Fruit fly (Drosophila melanogaster) whole organism, wandering third instar larva: ENCODE results near the gene Cpr65Av.
A peak's percentile ranks its signal among the peaks of the same experiment; 100 is the strongest.

ENCODE experiments used
- Abd-B ChIP-seq: fragments of >200 bp; optimal IDR thresholded peaks from 2 replicates; lab custom pipeline; 2017; ENCODE audit warnings: missing biosample characterization, missing genetic modification characterization
- CG32264 ChIP-seq: fragments of 200-800 bp; sonication (Bioruptor generic); optimal IDR thresholded peaks from 2 replicates; lab custom pipeline; 2016; ENCODE audit warnings: missing biosample characterization, missing genetic modification characterization
- CrebA ChIP-seq: fragments of 200-800 bp; sonication (Bioruptor generic); optimal IDR thresholded peaks from 2 replicates; lab custom pipeline; 2016; ENCODE audit warnings: missing biosample characterization, mild to moderate bottlenecking, missing genetic modification characterization, borderline replicate concordance
- Dif ChIP-seq: fragments of 200-275, 200-300 bp; sonication (Bioruptor generic); optimal IDR thresholded peaks from 2 replicates; lab custom pipeline; 2018; ENCODE audit warnings: missing biosample characterization, missing genetic modification characterization; ENCODE audit not compliant: partially characterized antibody
- GATAd ChIP-seq: sonication (Bioruptor generic); optimal IDR thresholded peaks from 2 replicates; lab custom pipeline; 2016; ENCODE audit warnings: missing biosample characterization, missing genetic modification characterization
- HLH106 ChIP-seq: fragments of 200-800 bp; optimal IDR thresholded peaks from 3 replicates; lab custom pipeline; 2019; ENCODE audit warnings: missing biosample characterization, mild to moderate bottlenecking, missing genetic modification characterization, moderate library complexity
- Hnf4 ChIP-seq: fragments of 200-800 bp; sonication (Bioruptor generic); optimal IDR thresholded peaks from 2 replicates; lab custom pipeline; 2016; ENCODE audit warnings: missing biosample characterization, mild to moderate bottlenecking, missing genetic modification characterization
- Hr83 ChIP-seq: fragments of 200-300 bp; sonication (Bioruptor generic); optimal IDR thresholded peaks from 2 replicates; lab custom pipeline; 2016; ENCODE audit warnings: missing biosample characterization, mild to moderate bottlenecking, missing genetic modification characterization, moderate library complexity; ENCODE audit not compliant: poor library complexity, severe bottlenecking
- Mio ChIP-seq: sonication (Bioruptor generic); optimal IDR thresholded peaks from 2 replicates; lab custom pipeline; 2016; ENCODE audit warnings: missing biosample characterization, missing genetic modification characterization
- Myc ChIP-seq: fragments of >200 bp; optimal IDR thresholded peaks from 2 replicates; lab custom pipeline; 2017
- Rel ChIP-seq, 2 experiments: fragments of 200-800 bp; sonication (Bioruptor generic) in 1 of 2; optimal IDR thresholded peaks; 2 replicates in 1 of 2; 3 replicates in 1 of 2; lab custom pipeline; 2016 to 2019; ENCODE audit warnings: mild to moderate bottlenecking in 2 of 2, missing biosample characterization in 2 of 2, missing genetic modification characterization in 2 of 2, moderate library complexity in 1 of 2
- Sp1 ChIP-seq: fragments of 200-800 bp; sonication (Bioruptor generic); optimal IDR thresholded peaks from 3 replicates; lab custom pipeline; 2019; ENCODE audit warnings: missing biosample characterization, mild to moderate bottlenecking, missing genetic modification characterization, moderate library complexity
- Vsx2 ChIP-seq: fragments of 200-300, 225-300 bp; sonication (Bioruptor generic); optimal IDR thresholded peaks from 2 replicates; lab custom pipeline; 2018; ENCODE audit warnings: missing biosample characterization, missing genetic modification characterization; ENCODE audit not compliant: partially characterized antibody
- br ChIP-seq: fragments of 200-800 bp; sonication (Bioruptor generic); optimal IDR thresholded peaks from 2 replicates; lab custom pipeline; 2016; ENCODE audit warnings: missing biosample characterization, missing genetic modification characterization
- brk ChIP-seq: fragments of 200-800 bp; sonication (Bioruptor generic); optimal IDR thresholded peaks from 2 replicates; lab custom pipeline; 2016; ENCODE audit warnings: missing biosample characterization, mild to moderate bottlenecking, missing genetic modification characterization
- dmrt93B ChIP-seq: fragments of 200-800 bp; sonication (Bioruptor generic); optimal IDR thresholded peaks from 2 replicates; lab custom pipeline; 2018; ENCODE audit warnings: missing biosample characterization, mild to moderate bottlenecking, missing genetic modification characterization
- dsf ChIP-seq: sonication (Bioruptor generic); optimal IDR thresholded peaks from 2 replicates; lab custom pipeline; 2016; ENCODE audit warnings: missing biosample characterization, missing genetic modification characterization, borderline replicate concordance
- ey ChIP-seq: fragments of 200-800 bp; sonication (Bioruptor generic); optimal IDR thresholded peaks from 2 replicates; lab custom pipeline; 2016; ENCODE audit warnings: missing biosample characterization, missing genetic modification characterization
- foxo ChIP-seq, 2 experiments: fragments of 200-800 bp; sonication (Bioruptor generic); optimal IDR thresholded peaks; 2 replicates in 1 of 2; 3 replicates in 1 of 2; lab custom pipeline; 2016 to 2017; ENCODE audit warnings: missing biosample characterization in 2 of 2, missing genetic modification characterization in 2 of 2
- fru ChIP-seq: fragments of 200-800 bp; sonication (Bioruptor generic); optimal IDR thresholded peaks from 3 replicates; lab custom pipeline; 2016; ENCODE audit warnings: missing biosample characterization, mild to moderate bottlenecking, missing genetic modification characterization
- h ChIP-seq: fragments of 200-800 bp; sonication (Bioruptor generic); optimal IDR thresholded peaks from 3 replicates; lab custom pipeline; 2016; ENCODE audit warnings: missing biosample characterization, mild to moderate bottlenecking, missing genetic modification characterization
- jim ChIP-seq: fragments of 175-275, 200-325 bp; sonication (Bioruptor generic); optimal IDR thresholded peaks from 2 replicates; lab custom pipeline; 2016; ENCODE audit warnings: missing biosample characterization, mild to moderate bottlenecking, missing genetic modification characterization
- pan ChIP-seq: fragments of >200 bp; optimal IDR thresholded peaks from 2 replicates; lab custom pipeline; 2017
- psq ChIP-seq: fragments of 200-800 bp; sonication (Bioruptor generic); optimal IDR thresholded peaks from 3 replicates; lab custom pipeline; 2017; ENCODE audit warnings: missing biosample characterization, mild to moderate bottlenecking, missing genetic modification characterization, moderate library complexity
- rgr ChIP-seq: fragments of 200-800 bp; sonication (Bioruptor generic); optimal IDR thresholded peaks from 3 replicates; lab custom pipeline; 2016; ENCODE audit warnings: missing biosample characterization, mild to moderate bottlenecking, missing genetic modification characterization
- sage ChIP-seq: fragments of 200-800 bp; sonication (Bioruptor generic); optimal IDR thresholded peaks from 2 replicates; lab custom pipeline; 2016; ENCODE audit warnings: missing biosample characterization, mild to moderate bottlenecking, missing genetic modification characterization
- sv ChIP-seq: fragments of 200-800 bp; sonication (Bioruptor generic); optimal IDR thresholded peaks from 3 replicates; lab custom pipeline; 2016; ENCODE audit warnings: missing biosample characterization, missing genetic modification characterization
- woc ChIP-seq: sonication (Bioruptor generic); optimal IDR thresholded peaks from 2 replicates; lab custom pipeline; 2016; ENCODE audit warnings: missing biosample characterization, mild to moderate bottlenecking, missing genetic modification characterization

Cpr65Av gene

dm6 chr3L:6141538-6141937 is 1.8 kb upstream of the Cpr65Av start:
- TF ChIP-seq Dif (GFP tag; lab: Kevin White, UChicago) (peak; percentile 15), Mio (GFP tag; lab: Kevin White, UChicago) (no peak), Vsx2 (GFP tag; lab: Kevin White, UChicago) (peak; percentile 63)

DNA sequence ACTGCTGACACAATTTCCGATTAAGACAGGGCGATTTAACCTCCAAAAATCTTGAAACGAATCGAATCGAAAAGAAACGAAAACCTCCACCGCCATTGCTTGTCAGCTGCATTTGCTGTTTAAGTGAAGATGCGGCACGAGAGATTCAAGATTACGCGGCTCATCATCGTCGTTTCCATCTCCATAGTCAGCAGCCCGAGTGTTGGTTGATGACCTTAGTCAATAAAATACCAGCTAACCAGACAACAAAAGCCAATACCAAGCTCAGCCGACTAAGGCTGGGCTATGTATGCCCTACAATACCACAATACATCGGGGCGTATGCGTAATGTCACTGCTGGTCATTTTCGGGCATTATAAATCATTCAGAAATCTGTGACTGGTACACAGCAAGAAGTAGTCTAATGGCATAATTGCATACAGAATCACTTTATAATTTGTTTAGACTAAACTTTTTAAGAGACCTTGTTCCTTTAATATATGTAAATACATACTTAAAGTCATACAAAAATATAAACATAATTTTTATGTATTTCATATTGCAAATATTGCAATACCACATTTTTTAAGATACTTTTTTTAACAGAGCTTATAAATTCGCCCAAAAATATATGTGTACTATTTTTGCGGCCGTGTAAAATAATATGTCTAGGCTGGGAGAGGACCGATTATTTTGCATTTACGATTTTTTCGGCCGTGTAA is 1.1 kb upstream of the Cpr65Av start:
- TF ChIP-seq dmrt93B, result no peak
- no peak for TF ChIP-seq CG32264 (GFP tag; lab: Kevin White, UChicago)
- TF ChIP-seq psq (GFP tag; lab: Kevin White, UChicago), result no peak
- no peak for TF ChIP-seq CrebA (GFP tag; lab: Kevin White, UChicago)
- TF ChIP-seq foxo (GFP tag; optimal IDR thresholded peaks at IDR 0.05; lab: Kevin White, UChicago), result no peak
- no peak for TF ChIP-seq dsf
- no peak for TF ChIP-seq Mio (GFP tag; lab: Kevin White, UChicago)
- TF ChIP-seq HLH106 (tag; lab: Kevin White, UChicago), result no peak
- TF ChIP-seq rgr (GFP tag; lab: Kevin White, UChicago), result no peak
- TF ChIP-seq pan (lab: Kevin White, UChicago), result no peak
- no peak for TF ChIP-seq brk (GFP tag; lab: Kevin White, UChicago)
- TF ChIP-seq GATAd, result no peak
- no peak for TF ChIP-seq Vsx2 (GFP tag; lab: Kevin White, UChicago)

- TF ChIP-seq dsf (no peak), Hnf4 (GFP tag; lab: Kevin White, UChicago) (no peak), Mio (GFP tag; lab: Kevin White, UChicago) (no peak), Abd-B (GFP tag; lab: Kevin White, UChicago) (no peak)
- TF ChIP-seq, all 38 proteins: peak for 0
These were observed 1.2 kb downstream of the Cpr65Av start for dm6 chr3L:6138586-6138985.

- no peak for TF ChIP-seq Rel (GFP tag; optimal IDR thresholded peaks at IDR 0.05; lab: Kevin White, UChicago)
- TF ChIP-seq Rel (tag; optimal IDR thresholded peaks at IDR 0.05; lab: Kevin White, UChicago), result no peak
- no peak for TF ChIP-seq Hnf4 (GFP tag; lab: Kevin White, UChicago)
- no peak for TF ChIP-seq sv (GFP tag; lab: Kevin White, UChicago)
- TF ChIP-seq CG32264 (GFP tag; lab: Kevin White, UChicago), result no peak
- TF ChIP-seq, all 38 proteins: peak for 0
These were observed 1.8 kb downstream of the Cpr65Av start, which contains the start of gene Lcp65Ae for dm6 chr3L:6138018-6138417. Gene Lcp65Ae, minus strand, starts transcription at chr3L:6138118.

- TF ChIP-seq brk (GFP tag; lab: Kevin White, UChicago) (no peak), Vsx2 (GFP tag; lab: Kevin White, UChicago) (no peak), Mio (GFP tag; lab: Kevin White, UChicago) (no peak), dsf (no peak), Myc (lab: Kevin White, UChicago) (no peak), h (GFP tag; lab: Kevin White, UChicago) (no peak), ey (no peak), CrebA (GFP tag; lab: Kevin White, UChicago) (no peak), sv (GFP tag; lab: Kevin White, UChicago) (no peak), Abd-B (GFP tag; lab: Kevin White, UChicago) (no peak), Sp1 (GFP tag; lab: Kevin White, UChicago) (no peak), Hnf4 (GFP tag; lab: Kevin White, UChicago) (no peak), fru (GFP tag; lab: Kevin White, UChicago) (no peak), Hr83 (no peak), sage (GFP tag; lab: Kevin White, UChicago) (no peak), jim (GFP tag; lab: Kevin White, UChicago) (no peak), dmrt93B (no peak), woc (GFP tag; lab: Kevin White, UChicago) (no peak), br (GFP tag; lab: Kevin White, UChicago) (no peak), GATAd (no peak)
These were observed 3.1 kb downstream of the Cpr65Av start, which contains the start of gene Lcp65Af for dm6 chr3L:6136691-6137090. Gene Lcp65Af, minus strand, starts transcription at chr3L:6136791.
